Worm (Caenorhabditis elegans) whole organism, L4 larva: ENCODE results near the gene fubl-2.

ENCODE experiments used
- F44E2.7 ChIP-seq: fragments of 200-800 bp; sonication (Bioruptor generic); IDR thresholded peaks from 2 replicates; pipeline ENCODE4 v2.1.2; 2022; ENCODE audit warnings: missing genetic modification characterization, missing compliant biosample characterization
- Y48G9A.11 ChIP-seq: fragments of 200-800 bp; sonication (Bioruptor generic); IDR thresholded peaks from 2 replicates; pipeline ENCODE4 v1.3.6; 2022; ENCODE audit warnings: missing genetic modification reagents, missing genetic modification characterization, missing compliant biosample characterization
- Y5F2A.4 ChIP-seq: fragments of 200-800 bp; sonication (Bioruptor generic); optimal IDR thresholded peaks from 2 replicates; lab custom pipeline; 2018; ENCODE audit warnings: mild to moderate bottlenecking, missing genetic modification characterization, missing compliant biosample characterization
- ceh-20 ChIP-seq: fragments of 200-800 bp; sonication (Bioruptor generic); IDR thresholded peaks from 2 replicates; pipeline ENCODE4 v1.3.6; 2022; ENCODE audit warnings: missing genetic modification reagents, missing genetic modification characterization, missing compliant biosample characterization
- ces-1 ChIP-seq: fragments of 150-350 bp; sonication (generic microtip); optimal IDR thresholded peaks from 4 replicates; lab custom pipeline; 2014; ENCODE audit warnings: missing biosample characterization, missing genetic modification reagents, missing genetic modification characterization
- jun-1 ChIP-seq: fragments of 150-350 bp; optimal IDR thresholded peaks from 2 replicates; lab custom pipeline; 2014; ENCODE audit warnings: missing biosample characterization, missing genetic modification reagents, missing genetic modification characterization
- lsy-2 ChIP-seq, 2 experiments: fragments of 150-350 bp in 1 of 2; sonication (generic microtip) in 1 of 2; optimal IDR thresholded peaks; 2 replicates each; lab custom pipeline; 2014 to 2017; ENCODE audit warnings: missing biosample characterization in 2 of 2, missing genetic modification characterization in 2 of 2
- mdt-29 ChIP-seq: fragments of 200-800 bp; sonication (Bioruptor generic); IDR thresholded peaks from 2 replicates; pipeline ENCODE4 v1.3.6; 2022; ENCODE audit warnings: missing genetic modification reagents, missing genetic modification characterization, missing compliant biosample characterization
- mep-1 ChIP-seq: fragments of 150-350 bp; sonication (generic microtip); optimal IDR thresholded peaks from 3 replicates; lab custom pipeline; 2014; ENCODE audit warnings: missing biosample characterization, missing genetic modification characterization
- nhr-48 ChIP-seq: sonication (generic microtip); optimal IDR thresholded peaks from 2 replicates; lab custom pipeline; 2016; ENCODE audit warnings: mild to moderate bottlenecking, missing genetic modification characterization, missing compliant biosample characterization
- skn-1 ChIP-seq: fragments of 150-350 bp; optimal IDR thresholded peaks from 2 replicates; lab custom pipeline; 2014; ENCODE audit warnings: missing biosample characterization, missing genetic modification characterization
- snpc-4 ChIP-seq: fragments of 150-350 bp; optimal IDR thresholded peaks from 2 replicates; lab custom pipeline; 2014; ENCODE audit warnings: missing biosample characterization, missing genetic modification characterization
- zag-1 ChIP-seq: fragments of 150-350 bp; optimal IDR thresholded peaks from 2 replicates; lab custom pipeline; 2014; ENCODE audit warnings: missing biosample characterization, missing genetic modification characterization
- ztf-11 ChIP-seq: fragments of 150-350 bp; optimal IDR thresholded peaks from 2 replicates; lab custom pipeline; 2014; ENCODE audit warnings: missing biosample characterization, missing genetic modification characterization

DNA sequence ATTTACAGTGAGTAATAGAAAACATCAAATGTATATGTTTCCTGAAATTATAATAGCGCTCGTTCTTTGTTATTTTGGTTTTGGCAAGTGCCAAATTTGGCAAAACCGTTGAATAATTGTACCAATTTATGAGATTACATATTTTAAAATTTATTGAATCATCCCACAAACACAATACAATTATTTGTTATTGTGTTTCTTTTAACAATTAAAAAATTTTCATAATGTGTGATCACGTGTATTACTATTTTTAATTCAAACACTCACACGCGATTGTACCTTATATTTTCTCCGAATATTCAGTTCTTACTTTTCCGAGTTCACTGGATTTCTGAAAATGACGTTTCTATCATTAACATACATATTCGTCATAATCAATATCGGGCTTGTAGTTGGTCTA is 31.3 kb downstream of the fubl-2 start, which contains the start of gene R01H2.2:
- TF ChIP-seq zag-1 (tag; lab: Kevin White, UChicago) (no peak), mep-1 (no peak), nhr-48 (tag; lab: Kevin White, UChicago) (no peak), ces-1 (GFP tag; lab: Kevin White, UChicago) (no peak), lsy-2 (tag; optimal IDR thresholded peaks at IDR 0.05; lab: Kevin White, UChicago) (no peak), ztf-11 (tag; lab: Kevin White, UChicago) (no peak), Y48G9A.11 (no peak), ceh-20 (no peak), F44E2.7 (GFP tag; lab: Robert Waterston, UW) (no peak), skn-1 (tag; lab: Kevin White, UChicago) (no peak), mdt-29 (GFP tag; lab: Robert Waterston, UW) (no peak), snpc-4 (tag; lab: Kevin White, UChicago) (no peak), jun-1 (tag; lab: Kevin White, UChicago) (no peak), Y5F2A.4 (GFP tag; lab: Kevin White, UChicago) (no peak)
